Worm (Caenorhabditis elegans): ENCODE measurements around the gene srh-170.

ce11 chrV:15425368-15426091 lies 36.9 kb upstream of the srh-170 start, which contains the start of gene Y36E3A.2:
- TF ChIP-seq klf-2 (GFP tag; conservative IDR thresholded peaks at IDR 0.05) (no peak), ztf-29 (GFP tag; IDR thresholded peaks at IDR 0.05) (no peak), ztf-23 (GFP tag; IDR thresholded peaks at IDR 0.05) (no peak), flt-1 (GFP tag; IDR thresholded peaks at IDR 0.05) (no peak), ref-1 (GFP tag; conservative IDR thresholded peaks at IDR 0.05) (no peak), med-1 (GFP tag; optimal IDR thresholded peaks at IDR 0.05; ENCODE audit: insufficient read depth) (no peak)

Data from whole organism, midembryonic.